Fruit fly (Drosophila melanogaster) whole organism, embryonic: ENCODE measurements around the gene Lamtor1.

ENCODE experiments used
- Antp ChIP-seq: fragments of 200-800 bp; sonication (Bioruptor generic); optimal IDR thresholded peaks from 3 replicates; lab custom pipeline; 2016; ENCODE audit warnings: missing biosample characterization, missing genetic modification characterization
- Atf6 ChIP-seq: fragments of 200-800 bp; sonication (Bioruptor generic); IDR thresholded peaks from 2 replicates; pipeline ENCODE4 v1.3.6; 2022; ENCODE audit warnings: missing biosample characterization, missing genetic modification characterization
- CG10431 ChIP-seq: fragments of 200-800 bp; sonication (Bioruptor generic); optimal IDR thresholded peaks from 3 replicates; lab custom pipeline; 2018; ENCODE audit warnings: missing biosample characterization, mild to moderate bottlenecking, missing genetic modification characterization
- CG10543 ChIP-seq: fragments of 200-800 bp; sonication (Bioruptor generic); optimal IDR thresholded peaks from 3 replicates; lab custom pipeline; 2017; ENCODE audit warnings: missing biosample characterization, mild to moderate bottlenecking, missing genetic modification characterization, moderate library complexity
- CG10979 ChIP-seq: fragments of 200-800 bp; sonication (Bioruptor generic); optimal IDR thresholded peaks from 2 replicates; lab custom pipeline; 2018; ENCODE audit warnings: missing biosample characterization, mild to moderate bottlenecking, missing genetic modification characterization, moderate library complexity
- CG11085 ChIP-seq: fragments of 200-800 bp; sonication (Bioruptor generic); IDR thresholded peaks from 2 replicates; pipeline ENCODE4 v1.3.6; 2022; ENCODE audit warnings: missing biosample characterization, missing genetic modification characterization
- CG11093 ChIP-seq: fragments of 200-800 bp; sonication (Bioruptor generic); IDR thresholded peaks from 3 replicates; pipeline ENCODE4 v1.3.6; 2022; ENCODE audit warnings: missing biosample characterization, missing genetic modification characterization
- CG11696 ChIP-seq: fragments of 200-800 bp; sonication (Bioruptor generic); IDR thresholded peaks from 2 replicates; pipeline ENCODE4 v1.3.6; 2022; ENCODE audit warnings: missing biosample characterization, missing genetic modification characterization
- CG11723 ChIP-seq: fragments of 200-800 bp; sonication (Bioruptor generic); optimal IDR thresholded peaks from 2 replicates; lab custom pipeline; 2017; ENCODE audit warnings: missing biosample characterization, mild to moderate bottlenecking, missing genetic modification characterization
- CG12659 ChIP-seq: fragments of 200-800 bp; sonication (Bioruptor generic); optimal IDR thresholded peaks from 3 replicates; lab custom pipeline; 2017; ENCODE audit warnings: mild to moderate bottlenecking, missing biosample characterization, missing genetic modification reagents, missing genetic modification characterization
- CG12769 ChIP-seq: fragments of 200-800 bp; sonication (Bioruptor generic); optimal IDR thresholded peaks from 2 replicates; lab custom pipeline; 2019; ENCODE audit warnings: missing biosample characterization, mild to moderate bottlenecking, missing genetic modification characterization, moderate library complexity
- CG14014 ChIP-seq: fragments of 200-800 bp; sonication (Bioruptor generic); IDR thresholded peaks from 2 replicates; pipeline ENCODE4 v1.3.6; 2022; ENCODE audit warnings: missing biosample characterization, missing genetic modification characterization
- CG1647 ChIP-seq: fragments of 200-800 bp; sonication (Bioruptor generic); optimal IDR thresholded peaks from 3 replicates; lab custom pipeline; 2016; ENCODE audit warnings: missing biosample characterization, missing genetic modification characterization
- CG17361 ChIP-seq: fragments of 200-800 bp; sonication (Bioruptor generic); IDR thresholded peaks from 3 replicates; pipeline ENCODE4 v1.3.6; 2022; ENCODE audit warnings: missing biosample characterization, missing genetic modification characterization
- CG18599 ChIP-seq: fragments of 200-800 bp; sonication (Bioruptor generic); optimal IDR thresholded peaks from 3 replicates; lab custom pipeline; 2017; ENCODE audit warnings: missing biosample characterization, missing genetic modification characterization, mild to moderate bottlenecking, moderate library complexity, missing genetic modification reagents
- CG2712 ChIP-seq: fragments of 200-800 bp; optimal IDR thresholded peaks from 3 replicates; lab custom pipeline; 2019; ENCODE audit warnings: missing biosample characterization, mild to moderate bottlenecking, missing genetic modification characterization, moderate library complexity
- CG2875 ChIP-seq: fragments of 200-800 bp; sonication (Bioruptor generic); optimal IDR thresholded peaks from 2 replicates; lab custom pipeline; 2017; ENCODE audit warnings: missing biosample characterization, mild to moderate bottlenecking, missing genetic modification characterization, missing genetic modification reagents
- CG2889 ChIP-seq: fragments of 200-800 bp; sonication (Bioruptor generic); IDR thresholded peaks from 3 replicates; pipeline ENCODE4 v1.3.6; 2022; ENCODE audit warnings: missing biosample characterization, missing genetic modification characterization
- CG30020 ChIP-seq: fragments of 200-800 bp; optimal IDR thresholded peaks from 2 replicates; lab custom pipeline; 2019; ENCODE audit warnings: missing biosample characterization, mild to moderate bottlenecking, missing genetic modification characterization, moderate library complexity
- CG30431 ChIP-seq: fragments of 200-800 bp; sonication (Bioruptor generic); optimal IDR thresholded peaks from 2 replicates; lab custom pipeline; 2017; ENCODE audit warnings: missing biosample characterization, missing genetic modification characterization
- CG32772 ChIP-seq: fragments of 200-800 bp; sonication (Bioruptor generic); IDR thresholded peaks from 2 replicates; pipeline ENCODE4 v1.3.6; 2022; ENCODE audit warnings: missing biosample characterization, missing genetic modification characterization
- CG3847 ChIP-seq: fragments of 200-800 bp; sonication (Bioruptor generic); IDR thresholded peaks from 2 replicates; pipeline ENCODE4 v1.3.6; 2022; ENCODE audit warnings: missing biosample characterization, missing genetic modification characterization
- CG4360 ChIP-seq: fragments of 200-800 bp; sonication (Bioruptor generic); IDR thresholded peaks from 2 replicates; pipeline ENCODE4 v1.3.6; 2022; ENCODE audit warnings: missing biosample characterization, missing genetic modification characterization
- CG7357 ChIP-seq: fragments of 200-800 bp; sonication (Bioruptor generic); IDR thresholded peaks from 3 replicates; pipeline ENCODE4 v1.3.6; 2022; ENCODE audit warnings: missing biosample characterization, missing genetic modification characterization
- Elba2 ChIP-seq: fragments of 200-800 bp; sonication (Bioruptor generic); optimal IDR thresholded peaks from 3 replicates; lab custom pipeline; 2016; ENCODE audit warnings: missing biosample characterization, missing genetic modification characterization
- Six4 ChIP-seq: fragments of 200-800 bp; sonication (Bioruptor generic); optimal IDR thresholded peaks from 2 replicates; lab custom pipeline; 2016; ENCODE audit warnings: missing biosample characterization, missing genetic modification characterization
- Sox100B ChIP-seq: fragments of 200-800 bp; sonication (Bioruptor generic); optimal IDR thresholded peaks from 3 replicates; lab custom pipeline; 2018; ENCODE audit warnings: missing biosample characterization, mild to moderate bottlenecking, missing genetic modification characterization
- Sry-β ChIP-seq: fragments of 200-800 bp; sonication (Bioruptor generic); optimal IDR thresholded peaks from 2 replicates; lab custom pipeline; 2018; ENCODE audit warnings: missing biosample characterization, mild to moderate bottlenecking, missing genetic modification characterization, moderate library complexity
- al ChIP-seq: fragments of 200-800 bp; sonication (Bioruptor generic); IDR thresholded peaks from 2 replicates; pipeline ENCODE4 v1.3.6; 2022; ENCODE audit warnings: missing biosample characterization, missing genetic modification characterization
- amos ChIP-seq: fragments of 200-800 bp; sonication (Bioruptor generic); IDR thresholded peaks from 2 replicates; pipeline ENCODE4 v1.3.6; 2022; ENCODE audit warnings: missing biosample characterization, missing genetic modification characterization; ENCODE audit not compliant: partially characterized antibody
- ash1 ChIP-seq: fragments of 200-800 bp; sonication (Bioruptor generic); optimal IDR thresholded peaks from 2 replicates; lab custom pipeline; 2018; ENCODE audit warnings: missing biosample characterization, mild to moderate bottlenecking, missing genetic modification characterization
- ato ChIP-seq: fragments of 200-800 bp; sonication (Bioruptor generic); IDR thresholded peaks from 2 replicates; pipeline ENCODE4 v1.3.6; 2022; ENCODE audit warnings: missing biosample characterization, missing genetic modification characterization; ENCODE audit not compliant: partially characterized antibody
- bigmax ChIP-seq: fragments of 200-800 bp; sonication (Bioruptor generic); optimal IDR thresholded peaks from 2 replicates; lab custom pipeline; 2018; ENCODE audit warnings: missing biosample characterization, mild to moderate bottlenecking, missing genetic modification characterization
- cato ChIP-seq: fragments of 200-800 bp; sonication (Bioruptor generic); optimal IDR thresholded peaks from 2 replicates; lab custom pipeline; 2016; ENCODE audit warnings: missing biosample characterization, missing genetic modification characterization, borderline replicate concordance
- eve ChIP-seq, 2 experiments: fragments of >200 bp; optimal IDR thresholded peaks; 2 replicates each; lab custom pipeline; 2017; ENCODE audit warnings: missing biosample characterization in 2 of 2, missing genetic modification characterization in 2 of 2
- hb ChIP-seq: fragments of 200-800 bp; sonication (Bioruptor generic); IDR thresholded peaks from 3 replicates; pipeline ENCODE4 v1.3.6; 2022; ENCODE audit warnings: missing biosample characterization, missing genetic modification characterization; ENCODE audit not compliant: partially characterized antibody
- hth ChIP-seq: fragments of >200 bp; optimal IDR thresholded peaks from 2 replicates; lab custom pipeline; 2017; ENCODE audit warnings: inconsistent platforms
- jumu ChIP-seq: fragments of 200-800 bp; sonication (Bioruptor generic); optimal IDR thresholded peaks from 3 replicates; lab custom pipeline; 2016; ENCODE audit warnings: missing biosample characterization, missing genetic modification characterization
- kah ChIP-seq: fragments of 200-800 bp; sonication (Bioruptor generic); optimal IDR thresholded peaks from 2 replicates; lab custom pipeline; 2018; ENCODE audit warnings: missing biosample characterization, mild to moderate bottlenecking, missing genetic modification characterization
- mirr ChIP-seq: fragments of 200-800 bp; sonication (Bioruptor generic); optimal IDR thresholded peaks from 3 replicates; lab custom pipeline; 2018; ENCODE audit warnings: missing biosample characterization, mild to moderate bottlenecking, missing genetic modification characterization
- pho ChIP-seq: fragments of 200-800 bp; sonication (Bioruptor generic); optimal IDR thresholded peaks from 2 replicates; lab custom pipeline; 2016; ENCODE audit warnings: missing biosample characterization, missing genetic modification characterization
- psq ChIP-seq: fragments of 200-800 bp; sonication (Bioruptor generic); optimal IDR thresholded peaks from 2 replicates; lab custom pipeline; 2017; ENCODE audit warnings: missing biosample characterization, missing genetic modification characterization
- pum ChIP-seq: fragments of 200-800 bp; sonication (Bioruptor generic); optimal IDR thresholded peaks from 2 replicates; lab custom pipeline; 2016; ENCODE audit warnings: missing biosample characterization, missing genetic modification characterization
- salm ChIP-seq: fragments of 200-800 bp; sonication (Bioruptor generic); optimal IDR thresholded peaks from 2 replicates; lab custom pipeline; 2018; ENCODE audit warnings: missing biosample characterization, mild to moderate bottlenecking, missing genetic modification characterization
- slp2 ChIP-seq: fragments of 200-800 bp; sonication (Bioruptor generic); optimal IDR thresholded peaks from 2 replicates; lab custom pipeline; 2016; ENCODE audit warnings: missing biosample characterization, missing genetic modification characterization
- sug ChIP-seq: fragments of 200-800 bp; optimal IDR thresholded peaks from 2 replicates; lab custom pipeline; 2019; ENCODE audit warnings: missing biosample characterization, mild to moderate bottlenecking, missing genetic modification characterization, moderate library complexity
- tll ChIP-seq, 2 experiments: fragments of 200-800 bp in 1 of 2; fragments of >200 bp in 1 of 2; sonication (Bioruptor generic) in 1 of 2; optimal IDR thresholded peaks; 2 replicates each; lab custom pipeline; 2017 to 2019; ENCODE audit warnings: missing biosample characterization in 2 of 2, missing genetic modification characterization in 2 of 2, mild to moderate bottlenecking in 1 of 2, moderate library complexity in 1 of 2
- tna ChIP-seq: fragments of 200-800 bp; sonication (Bioruptor generic); IDR thresholded peaks from 2 replicates; pipeline ENCODE4 v1.3.6; 2022; ENCODE audit warnings: missing biosample characterization, missing genetic modification characterization; ENCODE audit not compliant: partially characterized antibody
- zen2 ChIP-seq: fragments of 200-800 bp; sonication (Bioruptor generic); IDR thresholded peaks from 3 replicates; pipeline ENCODE4 v1.3.6; 2022; ENCODE audit warnings: missing biosample characterization, missing genetic modification characterization; ENCODE audit not compliant: partially characterized antibody

Gene Lamtor1

dm6 chr3L:20002482-20003234 is 26.2 kb downstream of the Lamtor1 start, which contains the start of gene CG7668 (continued):
- peak in 1 of 2 experiments; percentile 69 for TF ChIP-seq eve (GFP tag; optimal IDR thresholded peaks at IDR 0.05; lab: Kevin White, UChicago)
- TF ChIP-seq psq: peak; percentile 55
- peak; percentile 23 for TF ChIP-seq CG1647 (GFP tag; lab: Kevin White, UChicago)
- peak; percentile 94 for TF ChIP-seq CG12659 (GFP tag; lab: Kevin White, UChicago)
- no peak for TF ChIP-seq tll (GFP tag; optimal IDR thresholded peaks at IDR 0.05; lab: Kevin White, UChicago)
- no peak for TF ChIP-seq tna
- TF ChIP-seq CG14014 (GFP tag; lab: Robert Waterston, UW): peak; percentile 90
- TF ChIP-seq hth: no peak
- peak; percentile 89 for TF ChIP-seq salm
- TF ChIP-seq CG30431 (GFP tag; lab: Kevin White, UChicago): no peak
- peak; percentile 74 for TF ChIP-seq CG11723 (GFP tag; lab: Kevin White, UChicago)
- peak; percentile 78 for TF ChIP-seq cato (GFP tag; lab: Kevin White, UChicago)
- peak; percentile 85 for TF ChIP-seq Six4 (GFP tag; lab: Kevin White, UChicago)
- TF ChIP-seq jumu (GFP tag; lab: Kevin White, UChicago): peak; percentile 85
- TF ChIP-seq amos: no peak
- peak; percentile 67 for TF ChIP-seq kah (GFP tag; lab: Kevin White, UChicago)
- peak; percentile 82 for TF ChIP-seq CG2875
- peak; percentile 73; the same call in 2 of the 3 replicates for TF ChIP-seq CG11093 (GFP tag; lab: Robert Waterston, UW)
- peak; percentile 82 for TF ChIP-seq Antp (GFP tag; lab: Kevin White, UChicago)
- TF ChIP-seq CG12769 (tag; lab: Kevin White, UChicago): peak; percentile 89
- no peak for TF ChIP-seq hb
- TF ChIP-seq zen2: no peak
- TF ChIP-seq ash1 (GFP tag; lab: Kevin White, UChicago): no peak
- TF ChIP-seq CG7357: peak; percentile 72
- TF ChIP-seq mirr (GFP tag; lab: Kevin White, UChicago): peak; percentile 78
- TF ChIP-seq Sry-β (GFP tag; lab: Kevin White, UChicago): peak; percentile 40
- TF ChIP-seq al (GFP tag; lab: Robert Waterston, UW): no peak; the same call in 1 of the 2 replicates
- peak; percentile 83 for TF ChIP-seq Sox100B (GFP tag; lab: Kevin White, UChicago)
- peak; percentile 87 for TF ChIP-seq CG30020
- TF ChIP-seq pho: peak; percentile 89
- TF ChIP-seq CG4360 (GFP tag; lab: Robert Waterston, UW): peak; percentile 64
- TF ChIP-seq CG2889 (GFP tag; lab: Robert Waterston, UW): peak; percentile 83
- peak; percentile 91 for TF ChIP-seq CG10979 (tag; lab: Kevin White, UChicago)
- TF ChIP-seq CG32772 (GFP tag; lab: Robert Waterston, UW): no peak
- peak; percentile 90 for TF ChIP-seq CG17361 (GFP tag; lab: Robert Waterston, UW)
- TF ChIP-seq sug (tag; lab: Kevin White, UChicago): peak; percentile 84
- peak; percentile 71 for TF ChIP-seq CG10431 (GFP tag; lab: Kevin White, UChicago)
- TF ChIP-seq Elba2 (GFP tag; lab: Kevin White, UChicago): peak; percentile 83
- TF ChIP-seq CG3847 (GFP tag; lab: Robert Waterston, UW): peak; percentile 86
- peak; percentile 90 for TF ChIP-seq Atf6 (GFP tag; lab: Robert Waterston, UW)
- TF ChIP-seq CG10543 (GFP tag; lab: Kevin White, UChicago): peak; percentile 87
- no peak for TF ChIP-seq ato (GFP tag; lab: Robert Waterston, UW)
- peak; percentile 86 for TF ChIP-seq CG11085 (GFP tag; lab: Robert Waterston, UW)
- peak; percentile 93 for TF ChIP-seq CG18599
- no peak for TF ChIP-seq bigmax (GFP tag; lab: Kevin White, UChicago)
- peak; percentile 86 for TF ChIP-seq slp2 (GFP tag; lab: Kevin White, UChicago)
- peak; percentile 87 for TF ChIP-seq pum (GFP tag; lab: Kevin White, UChicago)
- peak; percentile 87 for TF ChIP-seq CG11696 (GFP tag; lab: Robert Waterston, UW)
- peak; percentile 94 for TF ChIP-seq CG2712 (tag; lab: Kevin White, UChicago)
